Worm (Caenorhabditis elegans) whole organism, late embryonic: ENCODE data around the gene his-69.
A peak's percentile ranks its signal among the peaks of the same experiment; 100 is the strongest.

Experiments used
- K02D7.2 ChIP-seq: sonication (generic microtip); optimal IDR thresholded peaks from 2 replicates; lab custom pipeline; 2017; ENCODE audit warnings: mild to moderate bottlenecking, missing genetic modification characterization, missing compliant biosample characterization
- ceh-48 ChIP-seq: sonication (generic microtip); optimal IDR thresholded peaks from 2 replicates; lab custom pipeline; 2016; ENCODE audit warnings: missing genetic modification characterization, inconsistent platforms, missing compliant biosample characterization
- che-1 ChIP-seq: sonication (generic microtip); optimal IDR thresholded peaks from 2 replicates; lab custom pipeline; 2016; ENCODE audit warnings: mild to moderate bottlenecking, missing genetic modification characterization, missing compliant biosample characterization
- dve-1 ChIP-seq: sonication (generic microtip); optimal IDR thresholded peaks from 2 replicates; lab custom pipeline; 2017; ENCODE audit warnings: antibody characterized with exemption, mild to moderate bottlenecking, missing genetic modification characterization, missing compliant biosample characterization
- eyg-1 ChIP-seq: sonication (generic microtip); optimal IDR thresholded peaks from 2 replicates; lab custom pipeline; 2016; ENCODE audit warnings: missing genotype, missing genetic modification characterization, missing compliant biosample characterization
- fkh-10 ChIP-seq: fragments of 150-350 bp; optimal IDR thresholded peaks from 2 replicates; lab custom pipeline; 2014; ENCODE audit warnings: missing biosample characterization, missing genetic modification reagents, missing genetic modification characterization
- hlh-15 ChIP-seq: sonication (generic microtip); optimal IDR thresholded peaks from 2 replicates; lab custom pipeline; 2016; ENCODE audit warnings: missing genetic modification characterization, missing compliant biosample characterization
- nfya-1 ChIP-seq: sonication (generic microtip); optimal IDR thresholded peaks from 2 replicates; lab custom pipeline; 2017; ENCODE audit warnings: missing genetic modification characterization, mild to moderate bottlenecking, missing compliant biosample characterization, antibody characterized with exemption, moderate library complexity
- tbx-2 ChIP-seq: sonication (generic microtip); optimal IDR thresholded peaks from 2 replicates; lab custom pipeline; 2016; ENCODE audit warnings: missing genetic modification characterization, missing compliant biosample characterization

The his-69 gene

ce11 chrIII:4009181-4009580, 49.4 kb downstream of the his-69 start:
- TF ChIP-seq hlh-15 (no peak), nfya-1 (tag; lab: Kevin White, UChicago) (peak; percentile 86), dve-1 (no peak), ceh-48 (no peak), eyg-1 (tag; lab: Kevin White, UChicago) (no peak), che-1 (tag; lab: Kevin White, UChicago) (no peak), fkh-10 (GFP tag; lab: Kevin White, UChicago) (no peak), tbx-2 (tag; lab: Kevin White, UChicago) (no peak), K02D7.2 (tag; lab: Kevin White, UChicago) (no peak)
